Fruit fly (Drosophila melanogaster) whole organism, embryonic: Measurements from ENCODE around the gene CG15550.
A peak's percentile ranks its signal among the peaks of the same experiment; 100 is the strongest.

Source experiments
- Atf3 ChIP-seq: fragments of 200-800 bp; sonication (Bioruptor generic); optimal IDR thresholded peaks from 3 replicates; lab custom pipeline; 2016; ENCODE audit warnings: missing biosample characterization, missing genetic modification characterization
- CG11247 ChIP-seq: fragments of 200-800 bp; sonication (Bioruptor generic); IDR thresholded peaks from 2 replicates; pipeline ENCODE4 v1.3.6; 2022; ENCODE audit warnings: missing biosample characterization, missing genetic modification characterization
- CG11504 ChIP-seq: fragments of 200-800 bp; sonication (Bioruptor generic); optimal IDR thresholded peaks from 3 replicates; lab custom pipeline; 2019; ENCODE audit warnings: missing biosample characterization, mild to moderate bottlenecking, missing genetic modification characterization, moderate library complexity
- CG11723 ChIP-seq: fragments of 200-800 bp; sonication (Bioruptor generic); optimal IDR thresholded peaks from 2 replicates; lab custom pipeline; 2017; ENCODE audit warnings: missing biosample characterization, mild to moderate bottlenecking, missing genetic modification characterization
- CG12155 ChIP-seq: fragments of 200-800 bp; sonication (Bioruptor generic); optimal IDR thresholded peaks from 3 replicates; lab custom pipeline; 2016; ENCODE audit warnings: missing biosample characterization, missing genetic modification characterization
- CG13894 ChIP-seq: fragments of 200-800 bp; sonication (Bioruptor generic); optimal IDR thresholded peaks from 3 replicates; lab custom pipeline; 2018; ENCODE audit warnings: missing biosample characterization, mild to moderate bottlenecking, missing genetic modification characterization, moderate library complexity
- CG14050 ChIP-seq: fragments of 200-800 bp; sonication (Bioruptor generic); IDR thresholded peaks from 3 replicates; pipeline ENCODE4 v1.3.6; 2022; ENCODE audit warnings: missing biosample characterization, missing genetic modification characterization
- CG14441 ChIP-seq: fragments of 200-800 bp; sonication (Bioruptor generic); IDR thresholded peaks from 2 replicates; pipeline ENCODE4 v1.3.6; 2022; ENCODE audit warnings: missing biosample characterization, missing genetic modification characterization
- CG14667 ChIP-seq: fragments of 200-800 bp; sonication (Bioruptor generic); IDR thresholded peaks from 2 replicates; pipeline ENCODE4 v1.3.6; 2022; ENCODE audit warnings: missing biosample characterization, missing genetic modification characterization
- CG16779 ChIP-seq: fragments of 200-800 bp; sonication (Bioruptor generic); IDR thresholded peaks from 2 replicates; pipeline ENCODE4 v1.3.6; 2022; ENCODE audit warnings: missing biosample characterization, missing genetic modification characterization
- CG1792 ChIP-seq: fragments of 200-800 bp; sonication (Bioruptor generic); optimal IDR thresholded peaks from 2 replicates; lab custom pipeline; 2016; ENCODE audit warnings: missing biosample characterization, missing genetic modification characterization
- CG1832 ChIP-seq: fragments of 200-800 bp; sonication (Bioruptor generic); optimal IDR thresholded peaks from 2 replicates; lab custom pipeline; 2017; ENCODE audit warnings: missing biosample characterization, mild to moderate bottlenecking, missing genetic modification characterization, inconsistent platforms
- CG18476 ChIP-seq: fragments of 200-800 bp; sonication (Bioruptor generic); optimal IDR thresholded peaks from 2 replicates; lab custom pipeline; 2016; ENCODE audit warnings: missing biosample characterization, mild to moderate bottlenecking, missing genetic modification characterization
- CG18619 ChIP-seq: fragments of 200-800 bp; sonication (Bioruptor generic); optimal IDR thresholded peaks from 3 replicates; lab custom pipeline; 2017; ENCODE audit warnings: missing biosample characterization, mild to moderate bottlenecking, missing genetic modification characterization
- CG2116 ChIP-seq: fragments of 200-800 bp; sonication (Bioruptor generic); optimal IDR thresholded peaks from 3 replicates; lab custom pipeline; 2018; ENCODE audit warnings: missing biosample characterization, mild to moderate bottlenecking, missing genetic modification characterization
- CG2875 ChIP-seq: fragments of 200-800 bp; sonication (Bioruptor generic); optimal IDR thresholded peaks from 2 replicates; lab custom pipeline; 2017; ENCODE audit warnings: missing biosample characterization, mild to moderate bottlenecking, missing genetic modification characterization, missing genetic modification reagents
- CG31224 ChIP-seq: fragments of 200-800 bp; sonication (Bioruptor generic); IDR thresholded peaks from 2 replicates; pipeline ENCODE4 v1.3.6; 2022; ENCODE audit warnings: missing biosample characterization, missing genetic modification characterization
- CG4282 ChIP-seq: fragments of 200-800 bp; sonication (Bioruptor generic); optimal IDR thresholded peaks from 2 replicates; lab custom pipeline; 2016; ENCODE audit warnings: missing biosample characterization, missing genetic modification characterization
- CG43689 ChIP-seq: fragments of 200-800 bp; sonication (Bioruptor generic); IDR thresholded peaks from 2 replicates; pipeline ENCODE4 v1.3.6; 2022; ENCODE audit warnings: missing biosample characterization, missing genetic modification characterization
- CG4707 ChIP-seq: fragments of 200-800 bp; sonication (Bioruptor generic); optimal IDR thresholded peaks from 2 replicates; lab custom pipeline; 2018; ENCODE audit warnings: missing biosample characterization, mild to moderate bottlenecking, missing genetic modification characterization, moderate library complexity
- CG4730 ChIP-seq: fragments of 200-800 bp; sonication (Bioruptor generic); IDR thresholded peaks from 2 replicates; pipeline ENCODE4 v1.3.6; 2022; ENCODE audit warnings: missing biosample characterization, missing genetic modification characterization
- CG4820 ChIP-seq: fragments of 200-800 bp; sonication (Bioruptor generic); optimal IDR thresholded peaks from 3 replicates; lab custom pipeline; 2016; ENCODE audit warnings: missing biosample characterization, missing genetic modification characterization
- CG8290 ChIP-seq, 3 experiments: fragments of 200-800 bp; sonication (Bioruptor generic); optimal IDR thresholded peaks; 2 replicates each; lab custom pipeline; 2016 to 2019; ENCODE audit warnings: missing biosample characterization in 3 of 3, missing genetic modification characterization in 3 of 3, mild to moderate bottlenecking in 2 of 3, moderate library complexity in 1 of 3
- CkIIα-i1 ChIP-seq: fragments of 200-800 bp; sonication (Bioruptor generic); IDR thresholded peaks from 2 replicates; pipeline ENCODE4 v1.3.6; 2022; ENCODE audit warnings: missing biosample characterization, missing genetic modification characterization
- Gug ChIP-seq: fragments of 200-800 bp; sonication (Bioruptor generic); IDR thresholded peaks from 4 replicates; pipeline ENCODE4 v1.3.6; 2022; ENCODE audit warnings: missing biosample characterization, missing genetic modification characterization
- HLH4C ChIP-seq: fragments of 200-800 bp; sonication (Bioruptor generic); IDR thresholded peaks from 3 replicates; pipeline ENCODE4 v1.3.6; 2022; ENCODE audit warnings: missing biosample characterization, missing genetic modification characterization; ENCODE audit not compliant: partially characterized antibody
- HLH54F ChIP-seq: fragments of 200-800 bp; sonication (Bioruptor generic); optimal IDR thresholded peaks from 3 replicates; lab custom pipeline; 2016; ENCODE audit warnings: missing biosample characterization, missing genetic modification characterization
- Max ChIP-seq: fragments of 200-800 bp; sonication (Bioruptor generic); optimal IDR thresholded peaks from 2 replicates; lab custom pipeline; 2016; ENCODE audit warnings: missing biosample characterization, mild to moderate bottlenecking, missing genetic modification characterization
- Mrtf ChIP-seq: fragments of 200-800 bp; sonication (Bioruptor generic); IDR thresholded peaks from 3 replicates; pipeline ENCODE4 v1.3.6; 2022; ENCODE audit warnings: missing biosample characterization, missing genetic modification characterization
- Poxn ChIP-seq: fragments of 200-800 bp; sonication (Bioruptor generic); IDR thresholded peaks from 2 replicates; pipeline ENCODE4 v1.3.6; 2022; ENCODE audit warnings: missing biosample characterization, missing genetic modification characterization
- Sox102F ChIP-seq: fragments of 200-800 bp; sonication (Bioruptor generic); optimal IDR thresholded peaks from 2 replicates; lab custom pipeline; 2018; ENCODE audit warnings: missing biosample characterization, mild to moderate bottlenecking, missing genetic modification characterization, moderate library complexity
- TFAM ChIP-seq: fragments of 200-800 bp; sonication (Bioruptor generic); optimal IDR thresholded peaks from 2 replicates; lab custom pipeline; 2017; ENCODE audit warnings: missing biosample characterization, missing genetic modification characterization, inconsistent platforms
- Vsx1 ChIP-seq: fragments of 200-800 bp; sonication (Bioruptor generic); optimal IDR thresholded peaks from 2 replicates; lab custom pipeline; 2017; ENCODE audit warnings: missing biosample characterization, mild to moderate bottlenecking, missing genetic modification characterization, missing genetic modification reagents
- Xrp1 ChIP-seq: fragments of 200-800 bp; sonication (Bioruptor generic); IDR thresholded peaks from 2 replicates; pipeline ENCODE4 v1.3.6; 2022; ENCODE audit warnings: missing biosample characterization, missing genetic modification characterization
- ap ChIP-seq: fragments of 200-800 bp; sonication (Bioruptor generic); IDR thresholded peaks from 2 replicates; pipeline ENCODE4 v1.3.6; 2022; ENCODE audit warnings: missing biosample characterization, missing genetic modification characterization
- ato ChIP-seq: fragments of 200-800 bp; sonication (Bioruptor generic); IDR thresholded peaks from 2 replicates; pipeline ENCODE4 v1.3.6; 2022; ENCODE audit warnings: missing biosample characterization, missing genetic modification characterization; ENCODE audit not compliant: partially characterized antibody
- dan ChIP-seq: fragments of 200-800 bp; sonication (Bioruptor generic); IDR thresholded peaks from 2 replicates; pipeline ENCODE4 v1.3.6; 2022; ENCODE audit warnings: missing biosample characterization, missing genetic modification characterization
- dimm ChIP-seq: fragments of 200-800 bp; sonication (Bioruptor generic); IDR thresholded peaks from 2 replicates; pipeline ENCODE4 v1.3.6; 2022; ENCODE audit warnings: missing biosample characterization, missing genetic modification characterization
- dm ChIP-seq: fragments of 200-800 bp; sonication (Bioruptor generic); optimal IDR thresholded peaks from 3 replicates; lab custom pipeline; 2016; ENCODE audit warnings: missing biosample characterization, missing genetic modification characterization
- dpn ChIP-seq, 2 experiments: fragments of 200-800 bp; sonication (Bioruptor generic); optimal IDR thresholded peaks; 3 replicates each; lab custom pipeline; 2016; ENCODE audit warnings: missing biosample characterization in 2 of 2, missing genetic modification characterization in 2 of 2
- gce ChIP-seq: fragments of 200-800 bp; sonication (Bioruptor generic); IDR thresholded peaks from 3 replicates; pipeline ENCODE4 v1.3.6; 2022; ENCODE audit warnings: missing biosample characterization, missing genetic modification characterization
- maf-S ChIP-seq: fragments of 200-800 bp; sonication (Bioruptor generic); optimal IDR thresholded peaks from 2 replicates; lab custom pipeline; 2016; ENCODE audit warnings: missing biosample characterization, missing genetic modification characterization
- nmo ChIP-seq: fragments of 200-800 bp; sonication (Bioruptor generic); optimal IDR thresholded peaks from 2 replicates; lab custom pipeline; 2018; ENCODE audit warnings: missing biosample characterization, mild to moderate bottlenecking, missing genetic modification characterization, moderate library complexity
- odd ChIP-seq: fragments of 200-800 bp; sonication (Bioruptor generic); optimal IDR thresholded peaks from 2 replicates; lab custom pipeline; 2017; ENCODE audit warnings: missing biosample characterization, mild to moderate bottlenecking, missing genetic modification characterization
- pb ChIP-seq: fragments of 200-800 bp; sonication (Bioruptor generic); optimal IDR thresholded peaks from 3 replicates; lab custom pipeline; 2016; ENCODE audit warnings: missing biosample characterization, missing genetic modification characterization
- repo ChIP-seq: fragments of 200-800 bp; sonication (Bioruptor generic); optimal IDR thresholded peaks from 2 replicates; lab custom pipeline; 2016; ENCODE audit warnings: missing biosample characterization, missing genetic modification characterization
- scrt ChIP-seq: fragments of 200-800 bp; sonication (Bioruptor generic); optimal IDR thresholded peaks from 2 replicates; lab custom pipeline; 2018; ENCODE audit warnings: missing biosample characterization, mild to moderate bottlenecking, missing genetic modification characterization, moderate library complexity
- sens-2 ChIP-seq: fragments of 200-800 bp; sonication (Bioruptor generic); IDR thresholded peaks from 2 replicates; pipeline ENCODE4 v1.3.6; 2022; ENCODE audit warnings: missing biosample characterization, missing genetic modification characterization
- usp ChIP-seq: fragments of >200 bp; optimal IDR thresholded peaks from 2 replicates; lab custom pipeline; 2017; ENCODE audit warnings: missing biosample characterization, missing genetic modification characterization

The CG15550 gene

dm6 chr3R:30887711-30888549 lies 49.0 kb downstream of the CG15550 start (continued):
- TF ChIP-seq repo (GFP tag; lab: Kevin White, UChicago) (peak; percentile 16), scrt (peak; percentile 43), Xrp1 (peak; percentile 77), nmo (peak; percentile 67), TFAM (GFP tag; lab: Kevin White, UChicago) (no peak), CG43689 (no peak), CG31224 (GFP tag; lab: Robert Waterston, UW) (peak; percentile 48; the same call in 1 of the 2 replicates), Max (GFP tag; lab: Kevin White, UChicago) (peak; percentile 28), CG18619 (peak; percentile 28), CG14050 (peak; percentile 27; the same call in 2 of the 3 replicates), ap (peak; percentile 52; the same call in 1 of the 2 replicates), CG16779 (GFP tag; lab: Robert Waterston, UW) (0 out of 2 replicates have a peak, but pooled peaks have one; percentile 32), Poxn (GFP tag; lab: Robert Waterston, UW) (no peak), pb (no peak), maf-S (GFP tag; lab: Kevin White, UChicago) (peak; percentile 38), CG2875 (peak; percentile 45), Mrtf (peak; percentile 77; the same call in 2 of the 3 replicates), CG18476 (no peak), CkIIα-i1 (GFP tag; lab: Robert Waterston, UW) (0 out of 2 replicates have a peak, but pooled peaks have one; percentile 6), CG14441 (GFP tag; lab: Robert Waterston, UW) (peak; percentile 79), CG14667 (peak; percentile 45), CG8290 (GFP tag; optimal IDR thresholded peaks at IDR 0.05; lab: Kevin White, UChicago) (no peak), CG8290 (tag; optimal IDR thresholded peaks at IDR 0.05; lab: Kevin White, UChicago) (no peak), CG1832 (GFP tag; lab: Kevin White, UChicago) (no peak), sens-2 (no peak), gce (GFP tag; lab: Robert Waterston, UW) (peak; percentile 32; the same call in 1 of the 3 replicates), CG13894 (tag; lab: Kevin White, UChicago) (no peak), odd (GFP tag; lab: Kevin White, UChicago) (no peak), ato (GFP tag; lab: Robert Waterston, UW) (no peak), CG11504 (tag; lab: Kevin White, UChicago) (peak; percentile 73), HLH54F (GFP tag; lab: Kevin White, UChicago) (peak; percentile 18), CG4820 (GFP tag; lab: Kevin White, UChicago) (peak; percentile 58), CG2116 (no peak), Atf3 (no peak), Vsx1 (GFP tag; lab: Kevin White, UChicago) (no peak), HLH4C (GFP tag; lab: Robert Waterston, UW) (no peak), CG11247 (peak; percentile 71), CG11723 (GFP tag; lab: Kevin White, UChicago) (no peak), dan (no peak), Gug (GFP tag; lab: Robert Waterston, UW) (peak; percentile 74; the same call in 3 of the 4 replicates), CG1792 (GFP tag; lab: Kevin White, UChicago) (peak; percentile 4), CG4282 (GFP tag; lab: Kevin White, UChicago) (peak; percentile 48), CG12155 (GFP tag; lab: Kevin White, UChicago) (peak; percentile 56), CG4707 (GFP tag; lab: Kevin White, UChicago) (peak; percentile 38), CG4730 (GFP tag; lab: Robert Waterston, UW) (peak; percentile 59), Sox102F (GFP tag; lab: Kevin White, UChicago) (peak; percentile 71), dpn (GFP tag; optimal IDR thresholded peaks at IDR 0.05; lab: Kevin White, UChicago) (peak; percentile 62 to 71), dm (no peak), usp (GFP tag; lab: Kevin White, UChicago) (no peak), dimm (GFP tag; lab: Robert Waterston, UW) (0 out of 2 replicates have a peak, but pooled peaks have one; percentile 22)
